Worm (Caenorhabditis elegans): ENCODE measurements around the gene nst-1.

ce11 chrII:8248745-8249144, 34.3 kb downstream of the nst-1 start, which contains the start of the genes F35C11.2 and F35C11.4:
- TF ChIP-seq ceh-36 (tag; optimal IDR thresholded peaks at IDR 0.05): no peak
- no peak for TF ChIP-seq ceh-13 (GFP tag; optimal IDR thresholded peaks at IDR 0.05)
- TF ChIP-seq flt-1 (GFP tag; IDR thresholded peaks at IDR 0.05): no peak
- TF ChIP-seq F13C5.2 (tag; optimal IDR thresholded peaks at IDR 0.05): no peak
- no peak for TF ChIP-seq hnd-1 (tag; optimal IDR thresholded peaks at IDR 0.05)
- TF ChIP-seq tbx-37 (GFP tag; conservative IDR thresholded peaks at IDR 0.05): no peak
- no peak for TF ChIP-seq hmbx-1 (tag; optimal IDR thresholded peaks at IDR 0.05)
- no peak for TF ChIP-seq tbx-11 (GFP tag; IDR thresholded peaks at IDR 0.05)
- TF ChIP-seq ama-1 (optimal IDR thresholded peaks at IDR 0.05): no peak
- TF ChIP-seq ets-7 (tag; optimal IDR thresholded peaks at IDR 0.05): no peak
